Worm (Caenorhabditis elegans) whole organism, L1 larva: ENCODE measurements around the gene pup-2.

ENCODE experiments used
- Y116A8C.19 ChIP-seq: sonication (generic microtip); optimal IDR thresholded peaks from 2 replicates; lab custom pipeline; 2016; ENCODE audit warnings: missing compliant biosample characterization, missing genetic modification characterization, borderline replicate concordance
- aly-2 ChIP-seq: fragments of 150-350 bp; optimal IDR thresholded peaks from 2 replicates; lab custom pipeline; 2014; ENCODE audit warnings: missing biosample characterization, missing genetic modification characterization
- ceh-63 ChIP-seq: fragments of 200-800 bp; sonication (Bioruptor generic); optimal IDR thresholded peaks from 2 replicates; lab custom pipeline; 2018; ENCODE audit warnings: mild to moderate bottlenecking, missing genetic modification characterization, missing compliant biosample characterization
- ceh-8 ChIP-seq: fragments of 200-800 bp; sonication (Bioruptor generic); optimal IDR thresholded peaks from 2 replicates; lab custom pipeline; 2018; ENCODE audit warnings: mild to moderate bottlenecking, missing genetic modification characterization, moderate library complexity, missing compliant biosample characterization
- ceh-82 ChIP-seq, 3 experiments: fragments of 150-350 bp in 1 of 3; sonication (generic microtip) in 2 of 3; optimal IDR thresholded peaks; 2 replicates each; lab custom pipeline; 2014 to 2017; ENCODE audit warnings: missing biosample characterization in 3 of 3, missing genetic modification characterization in 3 of 3
- ceh-88 ChIP-seq: fragments of 200-800 bp; sonication (Bioruptor generic); IDR thresholded peaks from 2 replicates; pipeline ENCODE4 v1.3.6; 2022; ENCODE audit warnings: missing genetic modification characterization, missing compliant biosample characterization
- ces-1 ChIP-seq: fragments of 150-350 bp; optimal IDR thresholded peaks from 2 replicates; lab custom pipeline; 2014; ENCODE audit warnings: missing biosample characterization, missing genetic modification reagents, missing genetic modification characterization
- dpl-1 ChIP-seq, 3 experiments: fragments of 150-350 bp in 2 of 3; sonication (generic microtip) in 1 of 3; optimal IDR thresholded peaks; 2 replicates each; lab custom pipeline; 2014 to 2017; ENCODE audit warnings: missing biosample characterization in 3 of 3, missing genetic modification characterization in 3 of 3, missing genetic modification reagents in 3 of 3
- efl-1 ChIP-seq, 4 experiments: fragments of 150-350 bp; optimal IDR thresholded peaks in 3 of 4; peaks in 1 of 4; 1 replicate in 1 of 4; 2 replicates in 3 of 4; lab custom pipeline; 2014; ENCODE audit warnings: missing biosample characterization in 2 of 4, missing genetic modification characterization in 2 of 4, missing genetic modification reagents in 2 of 4
- fkh-10 ChIP-seq: sonication (generic microtip); optimal IDR thresholded peaks from 2 replicates; lab custom pipeline; 2017; ENCODE audit warnings: missing biosample characterization, missing genetic modification reagents, missing genetic modification characterization
- fkh-4 ChIP-seq: sonication (generic microtip); optimal IDR thresholded peaks from 2 replicates; lab custom pipeline; 2016; ENCODE audit warnings: missing compliant biosample characterization, missing genetic modification characterization, borderline replicate concordance
- grh-1 ChIP-seq: fragments of 200-800 bp; sonication (Bioruptor generic); IDR thresholded peaks from 2 replicates; pipeline ENCODE4 v1.3.6; 2022; ENCODE audit warnings: missing genetic modification reagents, missing genetic modification characterization, missing compliant biosample characterization
- isw-1 ChIP-seq: fragments of 200-800 bp; sonication (Bioruptor generic); IDR thresholded peaks from 2 replicates; pipeline ENCODE4 v1.3.6; 2022; ENCODE audit warnings: missing genetic modification characterization, missing compliant biosample characterization
- lin-14 ChIP-seq: fragments of 200-800 bp; sonication (Bioruptor generic); optimal IDR thresholded peaks from 2 replicates; lab custom pipeline; 2018; ENCODE audit warnings: mild to moderate bottlenecking, missing genetic modification characterization, moderate library complexity, missing compliant biosample characterization
- lin-15B ChIP-seq: fragments of 150-350 bp; sonication (generic microtip); optimal IDR thresholded peaks from 3 replicates; lab custom pipeline; 2014; ENCODE audit warnings: missing biosample characterization, missing genetic modification characterization
- mdl-1 ChIP-seq, 2 experiments: fragments of 150-350 bp; optimal IDR thresholded peaks; 2 replicates each; lab custom pipeline; 2014 to 2017; ENCODE audit warnings: missing biosample characterization in 2 of 2, missing genetic modification characterization in 2 of 2, inconsistent platforms in 1 of 2
- mef-2 ChIP-seq: fragments of 150-350 bp; optimal IDR thresholded peaks from 2 replicates; lab custom pipeline; 2014; ENCODE audit warnings: missing biosample characterization, missing genetic modification characterization
- nhr-84 ChIP-seq: sonication (generic microtip); optimal IDR thresholded peaks from 2 replicates; lab custom pipeline; 2017; ENCODE audit warnings: missing biosample characterization, missing genetic modification characterization
- nhr-85 ChIP-seq: sonication (generic microtip); peaks from one replicate; lab custom pipeline; 2016; ENCODE audit warnings: missing genetic modification characterization, inconsistent platforms, missing compliant biosample characterization
- pqm-1 ChIP-seq: sonication (generic microtip); optimal IDR thresholded peaks from 3 replicates; lab custom pipeline; 2017; ENCODE audit warnings: missing biosample characterization, missing genetic modification characterization
- rnt-1 ChIP-seq: sonication (generic microtip); optimal IDR thresholded peaks from 2 replicates; lab custom pipeline; 2016; ENCODE audit warnings: mild to moderate bottlenecking, missing genetic modification characterization, moderate library complexity, missing compliant biosample characterization
- snpc-4 ChIP-seq: fragments of 150-350 bp; optimal IDR thresholded peaks from 2 replicates; lab custom pipeline; 2014; ENCODE audit warnings: missing biosample characterization, missing genetic modification characterization
- snu-23 ChIP-seq: sonication (generic microtip); optimal IDR thresholded peaks from 2 replicates; lab custom pipeline; 2016; ENCODE audit warnings: missing genetic modification characterization, missing compliant biosample characterization
- sox-4 ChIP-seq: sonication (generic microtip); optimal IDR thresholded peaks from 2 replicates; lab custom pipeline; 2016; ENCODE audit warnings: missing genetic modification characterization, missing compliant biosample characterization
- unc-130 ChIP-seq: fragments of 150-350 bp; optimal IDR thresholded peaks from 2 replicates; lab custom pipeline; 2017; ENCODE audit warnings: missing biosample characterization, missing genetic modification characterization, inconsistent platforms
- vab-15 ChIP-seq: sonication (generic microtip); optimal IDR thresholded peaks from 2 replicates; lab custom pipeline; 2017; ENCODE audit warnings: missing genotype, mild to moderate bottlenecking, missing genetic modification characterization, missing compliant biosample characterization
- xbp-1 ChIP-seq: sonication (generic microtip); optimal IDR thresholded peaks from 2 replicates; lab custom pipeline; 2016; ENCODE audit warnings: missing genetic modification characterization, missing compliant biosample characterization
- ztf-4 ChIP-seq: fragments of 150-350 bp; optimal IDR thresholded peaks from 2 replicates; lab custom pipeline; 2014; ENCODE audit warnings: missing biosample characterization, missing genetic modification characterization

The pup-2 gene

ce11 chrIII:5230415-5230814 is 44.7 kb downstream of the pup-2 start, which contains the start of gene prmt-5 (continued):
- no peak for TF ChIP-seq mef-2 (tag; lab: Kevin White, UChicago)
- TF ChIP-seq grh-1 = no peak
- peak; percentile 92 for TF ChIP-seq aly-2
- TF ChIP-seq lin-14 (GFP tag; lab: Kevin White, UChicago) = no peak
- TF ChIP-seq ceh-8 (GFP tag; lab: Kevin White, UChicago) = no peak
- no peak for TF ChIP-seq snpc-4 (tag; lab: Kevin White, UChicago)
- TF ChIP-seq xbp-1 (tag; lab: Kevin White, UChicago) = peak; percentile 3
- TF ChIP-seq rnt-1 = peak; percentile 15
- no peak for TF ChIP-seq mdl-1 (tag; optimal IDR thresholded peaks at IDR 0.05; lab: Kevin White, UChicago)
- peak; percentile 22 for TF ChIP-seq snu-23 (GFP tag; lab: Kevin White, UChicago)
- TF ChIP-seq, all 84 proteins: peak for 18

- no peak for TF ChIP-seq fkh-10 (GFP tag; lab: Kevin White, UChicago)
- TF ChIP-seq dpl-1 (GFP tag; optimal IDR thresholded peaks at IDR 0.05; lab: Kevin White, UChicago) = peak in 1 of 3 experiments; percentile 20
- peak; percentile 15 for TF ChIP-seq rnt-1
Measured at ce11 chrIII:5233140-5233539, 47.4 kb downstream of the pup-2 start.

DNA sequence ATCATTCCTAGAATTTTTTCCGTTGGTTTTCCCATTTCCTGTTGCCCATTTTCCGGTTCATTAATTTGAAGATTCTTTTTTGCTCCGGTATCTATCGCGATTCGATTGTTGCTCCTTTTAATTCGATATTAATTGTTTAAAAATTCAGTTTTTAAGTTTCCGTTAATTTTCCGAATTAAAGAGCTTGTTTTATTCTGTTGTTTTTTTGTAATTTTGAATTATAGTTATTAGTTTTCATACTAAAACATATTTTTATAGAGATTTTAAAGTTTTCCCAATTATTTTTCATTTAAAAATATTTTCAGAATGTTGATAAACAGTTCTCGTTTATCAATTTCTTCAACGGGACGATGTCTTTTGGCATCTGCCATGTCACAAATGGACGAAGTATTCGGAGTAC is 48.6 kb downstream of the pup-2 start, which contains the start of gene mrps-26:
TSS of gene mrps-26 (plus strand) at position 301 of the 400 bp plus-strand sequence.
- no peak for TF ChIP-seq ceh-82 (tag; optimal IDR thresholded peaks at IDR 0.05; lab: Kevin White, UChicago)
- no peak for TF ChIP-seq lin-14 (GFP tag; lab: Kevin White, UChicago)
- TF ChIP-seq nhr-84 (tag; lab: Kevin White, UChicago) = no peak
- TF ChIP-seq isw-1 (GFP tag; lab: Robert Waterston, UW) = no peak
- no peak for TF ChIP-seq fkh-4
- TF ChIP-seq ceh-63 = no peak
- no peak for TF ChIP-seq sox-4
- no peak for TF ChIP-seq vab-15 (tag; lab: Kevin White, UChicago)
- no peak for TF ChIP-seq unc-130 (tag; lab: Kevin White, UChicago)
- TF ChIP-seq rnt-1 = no peak
- TF ChIP-seq Y116A8C.19 = no peak
- TF ChIP-seq ces-1 (GFP tag; lab: Kevin White, UChicago) = no peak
- TF ChIP-seq lin-15B (tag; lab: Kevin White, UChicago) = no peak
- TF ChIP-seq ceh-88 = no peak
- TF ChIP-seq ztf-4 = no peak
- no peak for TF ChIP-seq efl-1 (optimal IDR thresholded peaks at IDR 0.05; lab: Kevin White, UChicago)
- TF ChIP-seq efl-1 (GFP tag; optimal IDR thresholded peaks at IDR 0.05 in 1 of 2; lab: Kevin White, UChicago) = no peak

ce11 chrIII:5236104-5236503 is 50.4 kb downstream of the pup-2 start, which contains the start of gene prx-10:
Gene prx-10 (plus strand): TSS chrIII:5236404.
- TF ChIP-seq nhr-85 (peak; percentile 33), pqm-1 (tag; lab: Kevin White, UChicago) (no peak)
